Worm (Caenorhabditis elegans) whole organism, L4 larva: ENCODE measurements around the gene srw-139.

Experiments used
- lin-29 ChIP-seq: fragments of 200-800 bp; sonication (Bioruptor generic); IDR thresholded peaks from 2 replicates; pipeline ENCODE4 v1.3.6; 2022; ENCODE audit warnings: missing genetic modification reagents, missing genetic modification characterization, missing compliant biosample characterization
- lin-39 ChIP-seq: fragments of 150-350 bp; optimal IDR thresholded peaks from 2 replicates; lab custom pipeline; 2014; ENCODE audit warnings: missing biosample characterization, missing genetic modification reagents, missing genetic modification characterization
- pqm-1 ChIP-seq: sonication (generic microtip); optimal IDR thresholded peaks from 2 replicates; lab custom pipeline; 2017; ENCODE audit warnings: missing biosample characterization, missing genetic modification characterization

ce11 chrV:2991485-2991884 lies 6.3 kb upstream of the srw-139 start, which contains the start of gene srw-121:
- TF ChIP-seq lin-29 = no peak
- TF ChIP-seq pqm-1 (tag; lab: Kevin White, UChicago) = no peak
- TF ChIP-seq lin-39 (tag; lab: Kevin White, UChicago) = no peak
